Fruit fly (Drosophila melanogaster) Kc167 (cell line): ENCODE results near the gene mei-217.

Experiments
- Myc ChIP-seq: fragments of >200 bp; optimal IDR thresholded peaks from 2 replicates; lab custom pipeline; 2017; ENCODE audit warnings: missing external identifiers
- Sin3A ChIP-seq: fragments of >200 bp; optimal IDR thresholded peaks from 2 replicates; lab custom pipeline; 2018; ENCODE audit warnings: missing external identifiers
- h ChIP-seq: fragments of >200 bp; optimal IDR thresholded peaks from 3 replicates; lab custom pipeline; 2018; ENCODE audit warnings: missing external identifiers
- insv ChIP-seq: fragments of >200 bp; optimal IDR thresholded peaks from 3 replicates; lab custom pipeline; 2018; ENCODE audit warnings: missing external identifiers
- psq ChIP-seq: fragments of >200 bp; optimal IDR thresholded peaks from 2 replicates; lab custom pipeline; 2017; ENCODE audit warnings: missing external identifiers
- ttk ChIP-seq: sonication (Bioruptor generic); optimal IDR thresholded peaks from 2 replicates; lab custom pipeline; 2017; ENCODE audit warnings: missing external identifiers

dm6 chrX:17107401-17107916, 35.3 kb downstream of the mei-217 start, which contains the start of gene CG5004:
- TF ChIP-seq h (no peak), psq (lab: Kevin White, UChicago) (no peak), Myc (lab: Kevin White, UChicago) (no peak), insv (lab: Kevin White, UChicago) (no peak), ttk (lab: Kevin White, UChicago) (no peak), Sin3A (lab: Kevin White, UChicago) (no peak)
